Worm (Caenorhabditis elegans): Measurements from ENCODE around the gene F09F9.5.
A peak's percentile ranks its signal among the peaks of the same experiment; 100 is the strongest.

F09F9.5 gene

DNA sequence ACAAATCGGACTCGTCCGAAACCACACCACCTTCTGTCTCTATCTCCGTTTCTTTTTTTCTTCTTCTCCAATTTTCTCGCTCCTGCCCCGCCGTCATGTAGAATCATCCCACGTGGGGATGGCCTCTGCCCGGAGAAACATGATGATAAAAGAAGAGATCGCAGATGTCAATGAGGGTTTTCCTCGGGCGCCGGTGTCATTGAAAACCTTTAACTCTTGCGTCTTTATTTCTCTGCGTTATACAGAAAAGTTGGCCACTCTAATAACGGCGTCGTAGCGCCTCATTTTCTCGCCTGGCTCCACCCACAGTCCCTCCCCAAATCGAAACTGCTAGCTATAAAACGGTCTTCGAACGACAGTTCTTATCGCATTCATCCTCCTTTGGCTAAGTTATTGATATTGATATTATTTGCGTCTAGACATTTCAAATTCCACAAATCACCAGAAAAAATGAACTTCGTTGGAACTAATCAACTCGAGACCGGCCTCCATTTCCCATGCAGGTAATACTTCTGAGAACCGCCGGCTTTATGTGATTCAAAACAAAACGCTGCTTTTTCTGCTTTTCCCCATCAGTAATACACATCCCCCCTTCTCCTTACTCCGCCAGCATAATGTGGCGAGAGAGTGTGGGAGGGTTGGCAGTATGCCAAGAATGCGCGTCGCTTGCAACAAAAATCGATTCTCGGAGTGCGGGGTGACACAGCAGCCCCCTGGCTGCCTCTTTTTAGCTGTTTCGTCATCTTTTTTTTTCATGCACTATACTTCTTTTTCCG is 27.5 kb downstream of the F09F9.5 start:
- TF ChIP-seq skn-1 (tag; optimal IDR thresholded peaks at IDR 0.05) (peak; percentile 96), dpl-1 (GFP tag; optimal IDR thresholded peaks at IDR 0.05) (peak; percentile 1 to 19 (median 7)), nhr-76 (tag; optimal IDR thresholded peaks at IDR 0.05) (no peak), Y116A8C.19 (tag; optimal IDR thresholded peaks at IDR 0.05; ENCODE audit: borderline replicate concordance) (no peak), mdl-1 (tag; optimal IDR thresholded peaks at IDR 0.05) (peak; percentile 48 to 99), nhr-90 (tag; optimal IDR thresholded peaks at IDR 0.05; ENCODE audit: poor library complexity) (peak; percentile 79), ztf-11 (tag; optimal IDR thresholded peaks at IDR 0.05) (peak in 1 of 2 experiments; percentile 16), efl-1 (optimal IDR thresholded peaks at IDR 0.05) (peak; percentile 2 to 22), efl-1 (GFP tag; optimal IDR thresholded peaks at IDR 0.05 in 1 of 2) (peak in 1 of 2 experiments; percentile 90), egl-27 (tag; optimal IDR thresholded peaks at IDR 0.05) (no peak), efl-3 (GFP tag; optimal IDR thresholded peaks at IDR 0.05) (no peak), nhr-12 (tag; optimal IDR thresholded peaks at IDR 0.05) (no peak), zag-1 (tag; optimal IDR thresholded peaks at IDR 0.05) (no peak), tlp-1 (tag; optimal IDR thresholded peaks at IDR 0.05) (no peak), mef-2 (tag; optimal IDR thresholded peaks at IDR 0.05) (peak; percentile 28), nhr-84 (tag; optimal IDR thresholded peaks at IDR 0.05) (peak; percentile 9), ceh-90 (tag; optimal IDR thresholded peaks at IDR 0.05) (no peak), ama-1 (optimal IDR thresholded peaks at IDR 0.05) (peak; percentile 70), elt-2 (tag; optimal IDR thresholded peaks at IDR 0.05) (peak; percentile 40), pax-3 (tag; optimal IDR thresholded peaks at IDR 0.05) (peak; percentile 19), rnt-1 (tag; optimal IDR thresholded peaks at IDR 0.05) (peak; percentile 80), irx-1 (tag; optimal IDR thresholded peaks at IDR 0.05) (peak; percentile 71), nhr-19 (GFP tag; conservative IDR thresholded peaks at IDR 0.05) (peak; percentile 73), pqm-1 (tag; optimal IDR thresholded peaks at IDR 0.05) (no peak), snpc-4 (tag; optimal IDR thresholded peaks at IDR 0.05) (peak; percentile 7), lin-39 (tag; optimal IDR thresholded peaks at IDR 0.05) (peak; percentile 29), lin-35 (GFP tag; optimal IDR thresholded peaks at IDR 0.05) (peak; percentile 43 to 60), ceh-8 (GFP tag; optimal IDR thresholded peaks at IDR 0.05) (peak; percentile 5), fos-1 (tag; optimal IDR thresholded peaks at IDR 0.05) (peak; percentile 38), unc-130 (tag; optimal IDR thresholded peaks at IDR 0.05) (peak; percentile 78), ztf-4 (tag; optimal IDR thresholded peaks at IDR 0.05) (peak; percentile 24), mab-9 (GFP tag; IDR thresholded peaks at IDR 0.05) (no peak; the same call in 1 of the 2 replicates), tbx-2 (tag; optimal IDR thresholded peaks at IDR 0.05) (peak; percentile 79), zip-4 (GFP tag; optimal IDR thresholded peaks at IDR 0.05) (peak; percentile 44), C16A3.4 (tag; optimal IDR thresholded peaks at IDR 0.05) (peak; percentile 76), lin-13 (GFP tag; optimal IDR thresholded peaks at IDR 0.05) (peak; percentile 56), C34B4.2 (tag; optimal IDR thresholded peaks at IDR 0.05) (no peak), elt-3 (tag; optimal IDR thresholded peaks at IDR 0.05) (peak in 2 of 6 experiments; percentile 39 to 83), nhr-28 (tag; optimal IDR thresholded peaks at IDR 0.05) (no peak), aly-2 (tag; optimal IDR thresholded peaks at IDR 0.05) (no peak), sox-4 (tag; optimal IDR thresholded peaks at IDR 0.05) (peak; percentile 57), unc-30 (tag; optimal IDR thresholded peaks at IDR 0.05) (no peak), xbp-1 (tag; optimal IDR thresholded peaks at IDR 0.05) (peak; percentile 32), fkh-4 (tag; optimal IDR thresholded peaks at IDR 0.05; ENCODE audit: borderline replicate concordance) (no peak), isw-1 (GFP tag; IDR thresholded peaks at IDR 0.05) (peak; percentile 44; the same call in 1 of the 2 replicates), swsn-7 (tag; optimal IDR thresholded peaks at IDR 0.05) (peak; percentile 64), fkh-10 (GFP tag; optimal IDR thresholded peaks at IDR 0.05) (peak; percentile 64), fkh-8 (tag; optimal IDR thresholded peaks at IDR 0.05) (peak; percentile 87), lir-3 (tag; optimal IDR thresholded peaks at IDR 0.05; ENCODE audit: poor library complexity) (peak; percentile 8), hlh-4 (tag; optimal IDR thresholded peaks at IDR 0.05) (no peak), nhr-77 (tag; optimal IDR thresholded peaks at IDR 0.05) (peak; percentile 82), snu-23 (GFP tag; optimal IDR thresholded peaks at IDR 0.05) (peak; percentile 85)

Data from whole organism, L1 larva.